Fruit fly (Drosophila melanogaster) ovary, adult (tissue): ENCODE measurements around the gene Fur1.
A peak's percentile ranks its signal among the peaks of the same experiment; 100 is the strongest.

Experiments used
- CG17801 ChIP-seq: fragments of 200-800 bp; optimal IDR thresholded peaks from 2 replicates; lab custom pipeline; 2019; ENCODE audit warnings: missing biosample characterization, mild to moderate bottlenecking, missing genetic modification characterization, moderate library complexity; ENCODE audit not compliant: partially characterized antibody

The Fur1 gene

DNA sequence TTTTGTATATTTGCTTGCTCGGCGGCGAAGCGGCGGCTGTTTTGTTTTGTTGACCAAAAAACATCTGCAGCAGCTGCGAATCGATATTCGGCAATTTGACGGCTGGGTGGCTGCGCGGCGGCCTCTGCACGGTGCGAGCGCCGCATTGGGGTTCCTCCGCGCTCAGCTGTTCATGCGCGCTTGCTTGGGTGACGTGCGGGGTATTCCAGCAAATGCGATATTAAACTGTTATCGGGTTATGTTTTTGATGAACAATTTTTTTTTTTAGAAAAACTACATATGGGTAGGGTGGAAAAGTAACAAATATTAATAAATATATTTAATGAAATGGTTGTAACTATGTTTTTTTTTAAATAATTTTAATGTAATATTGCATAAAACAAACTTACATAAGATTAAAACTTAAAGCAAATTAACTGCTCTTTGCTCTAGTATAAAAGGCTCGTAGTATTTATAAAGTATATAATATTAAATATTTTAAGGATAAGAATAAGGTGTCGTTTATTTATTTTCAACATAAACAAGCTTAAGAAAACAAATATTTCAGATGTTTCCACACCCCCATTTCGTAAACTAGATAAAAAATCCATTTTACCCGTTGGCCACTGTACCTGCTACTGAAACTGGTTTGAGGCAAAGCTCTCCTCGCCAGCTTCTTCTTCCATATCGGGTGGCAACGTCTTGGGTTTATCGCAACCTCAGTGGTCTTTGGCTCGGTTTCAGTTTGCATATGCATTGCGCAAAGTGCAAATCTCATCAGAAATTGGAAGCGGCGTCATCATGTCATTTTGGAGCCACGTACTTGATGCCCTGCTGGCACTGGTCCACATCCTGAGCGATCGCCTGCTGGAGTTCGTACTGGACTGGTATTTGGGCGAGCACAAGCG, 18.2 kb upstream of the Fur1 start, which contains the start of the genes Gnpat and CG5112:
Gene Gnpat (minus strand): TSS at position 159 of the 887 bp plus-strand sequence.
Gene CG5112 (plus strand): TSS at position 683 of the 887 bp plus-strand sequence.
- TF ChIP-seq CG17801 (GFP tag; lab: Kevin White, UChicago), result peak; percentile 54

DNA sequence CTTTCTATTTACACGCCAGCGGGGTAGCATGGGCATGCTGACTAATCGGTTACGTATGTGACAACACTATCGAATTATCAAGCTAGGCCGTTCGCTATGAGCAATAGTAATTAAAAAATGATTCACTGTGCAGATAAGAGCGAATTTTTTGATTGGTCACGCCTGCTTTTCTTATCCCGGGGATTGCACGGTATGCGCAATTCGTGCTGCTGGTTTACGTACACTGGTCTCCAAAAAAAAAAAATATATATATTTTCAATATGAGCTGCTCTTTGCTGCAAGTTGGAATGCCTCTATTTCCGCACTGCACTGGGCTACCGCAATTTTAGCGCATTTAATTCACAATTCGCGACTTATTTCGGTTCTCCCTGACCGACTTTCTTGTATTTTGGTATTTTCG, 17.5 kb upstream of the Fur1 start:
- no peak for TF ChIP-seq CG17801 (GFP tag; lab: Kevin White, UChicago)

DNA sequence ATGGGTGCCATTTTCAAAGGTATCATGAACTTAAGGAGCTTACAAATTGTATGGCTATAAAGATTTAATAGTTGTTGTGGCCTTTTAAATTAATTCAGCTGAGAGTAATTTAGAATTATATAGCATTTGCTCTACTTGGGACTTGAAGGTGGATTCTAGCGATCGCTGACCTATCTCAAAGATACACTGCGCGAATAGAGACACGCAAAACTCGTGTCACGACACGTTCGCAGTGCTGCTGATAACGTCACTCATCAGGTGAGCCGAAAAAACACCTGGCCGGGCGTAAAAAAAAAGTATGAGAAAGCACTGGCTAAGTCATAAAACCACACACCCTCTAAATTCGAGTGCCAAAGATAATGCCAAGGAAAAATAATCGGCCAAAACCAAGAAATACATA, 16.8 kb upstream of the Fur1 start:
- TF ChIP-seq CG17801 (GFP tag; lab: Kevin White, UChicago), result no peak

DNA sequence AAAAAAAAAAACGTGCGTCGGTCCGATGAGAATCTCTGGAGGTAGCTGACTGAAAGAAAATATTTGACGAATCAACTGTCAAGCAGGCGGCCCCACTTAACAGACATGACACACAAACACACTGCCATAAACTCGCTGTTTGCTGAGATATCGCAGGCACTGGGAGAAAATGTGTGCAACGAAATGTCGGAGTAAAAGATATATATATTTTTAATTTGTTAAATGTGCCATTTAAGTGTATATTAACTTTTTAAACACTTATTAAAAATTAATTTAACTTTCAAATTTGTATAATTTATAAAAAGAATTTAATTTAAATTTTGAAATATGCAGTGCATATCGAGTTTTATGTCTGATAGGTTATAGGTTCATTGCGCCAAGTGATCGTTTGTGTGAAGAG, 16.3 kb upstream of the Fur1 start:
- TF ChIP-seq CG17801 (GFP tag; lab: Kevin White, UChicago), result peak; percentile 17

DNA sequence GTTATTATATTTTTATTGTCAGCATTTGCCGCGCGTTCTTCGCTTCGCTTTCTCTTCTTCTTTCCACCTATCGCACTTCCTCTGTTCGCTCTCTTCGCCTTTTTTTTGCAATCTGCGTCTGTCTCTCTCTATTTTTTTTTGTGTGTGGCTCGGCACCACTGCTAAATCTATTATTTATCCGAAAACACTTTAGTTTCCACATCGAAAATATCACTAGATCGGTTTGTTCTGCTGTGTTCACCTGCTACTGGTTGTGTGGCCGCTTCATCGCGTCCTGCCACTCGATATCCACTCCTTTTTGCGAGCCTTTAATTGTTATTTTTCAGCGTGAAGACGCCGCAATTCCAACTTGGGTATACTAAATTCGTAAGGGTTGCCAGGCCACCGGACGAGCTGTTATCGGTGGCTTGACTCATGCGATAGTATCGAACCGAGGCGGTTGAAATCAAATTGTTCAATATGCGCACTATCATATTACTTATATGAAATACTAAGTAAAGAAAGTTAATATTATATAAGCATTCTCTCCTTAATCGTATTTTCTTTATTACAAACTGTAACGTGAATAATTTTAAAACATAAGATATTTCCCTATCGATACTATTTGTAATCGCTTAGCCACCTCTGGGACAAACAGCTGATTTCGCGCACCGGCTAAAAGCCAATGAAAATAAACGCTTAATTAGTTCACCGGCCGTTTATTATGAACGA, 9.8 kb upstream of the Fur1 start, which contains the start of the genes XNP, CG42488 and CG5116:
Gene XNP (minus strand): TSS at position 372 of the 711 bp plus-strand sequence.
Gene CG42488 (plus strand): TSS at position 636 of the 711 bp plus-strand sequence.
Gene CG5116 (plus strand): TSS at position 636 of the 711 bp plus-strand sequence.
- peak; percentile 63 for TF ChIP-seq CG17801 (GFP tag; lab: Kevin White, UChicago)

DNA sequence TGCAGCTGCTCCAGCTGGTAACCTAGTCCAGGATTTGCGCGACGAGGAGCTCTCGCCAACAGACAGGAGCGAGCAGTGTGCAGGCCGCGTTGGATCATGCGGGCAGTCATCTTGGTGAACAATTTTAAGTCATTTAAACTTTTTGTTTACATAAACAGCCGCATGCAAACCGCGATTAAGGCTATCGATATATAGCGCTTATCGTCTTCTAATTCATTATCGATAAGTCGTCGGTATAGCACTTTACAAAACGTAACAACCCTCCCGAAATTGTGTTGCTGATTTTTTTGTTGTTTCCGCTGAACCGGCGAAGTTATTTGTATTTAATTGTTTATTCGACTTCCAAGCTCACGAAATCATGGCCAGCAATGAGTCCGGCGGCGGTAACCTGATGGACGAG, 3.9 kb upstream of the Fur1 start, which contains the start of the genes CG4553 and MED28:
Gene CG4553 (minus strand): TSS at position 172 of the 400 bp plus-strand sequence.
Gene MED28 (plus strand): TSS at position 260 of the 400 bp plus-strand sequence.
- peak; percentile 24 for TF ChIP-seq CG17801 (GFP tag; lab: Kevin White, UChicago)

DNA sequence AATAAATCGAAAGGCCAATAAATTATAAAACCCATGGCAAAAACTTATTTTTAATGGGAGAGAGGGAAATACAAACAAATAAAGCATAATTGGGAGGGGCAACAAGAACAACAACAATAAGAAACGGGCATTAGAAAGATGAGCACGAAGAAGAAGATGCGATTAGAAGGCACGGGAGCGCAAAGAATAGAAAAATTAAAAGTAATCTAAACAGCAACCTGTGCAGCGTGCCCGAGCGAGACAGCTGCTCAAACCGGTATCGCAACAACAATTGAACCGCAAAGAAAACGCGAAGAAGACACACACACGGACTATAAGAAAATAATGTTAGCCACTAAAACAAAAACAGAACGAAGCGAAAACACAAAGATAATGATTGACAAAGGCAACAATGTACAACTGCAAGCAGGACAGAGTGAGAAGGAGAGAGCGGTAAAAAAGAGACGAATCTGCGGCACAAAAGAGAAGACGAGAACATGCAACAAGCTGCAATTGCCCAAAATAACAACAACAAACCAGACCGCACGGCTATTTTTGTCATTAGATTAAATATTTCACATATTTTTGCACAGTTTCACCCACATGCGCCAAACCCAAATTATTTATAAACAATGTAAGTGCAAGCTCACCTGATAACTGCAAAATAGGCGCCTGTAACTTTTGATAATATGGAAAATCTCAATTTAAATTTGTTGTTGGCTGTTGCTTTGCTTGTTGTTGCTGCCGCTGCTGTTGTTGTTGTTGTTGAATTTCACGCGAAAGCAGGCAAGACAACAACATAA, 814 bp downstream of the Fur1 start:
- no peak for TF ChIP-seq CG17801 (GFP tag; lab: Kevin White, UChicago)

DNA sequence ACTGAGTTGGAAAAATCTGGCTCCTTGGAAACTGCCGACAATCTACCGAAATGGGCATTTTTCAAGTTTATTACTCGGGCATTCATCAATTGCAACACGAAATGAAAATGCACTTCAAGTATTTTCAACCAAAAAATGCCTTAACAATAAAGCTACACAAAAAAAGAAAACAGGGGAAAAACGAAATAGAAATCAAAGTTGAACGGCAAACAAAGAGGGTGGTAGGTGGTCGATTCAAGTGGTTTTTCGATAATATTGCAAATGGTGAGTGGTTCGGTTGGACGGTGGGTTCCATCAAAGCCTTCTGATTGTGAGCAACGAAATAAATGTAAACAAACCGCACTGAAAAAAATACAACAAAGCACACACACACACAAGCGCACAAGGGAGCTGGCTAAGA, 6.7 kb downstream of the Fur1 start:
- no peak for TF ChIP-seq CG17801 (GFP tag; lab: Kevin White, UChicago)

DNA sequence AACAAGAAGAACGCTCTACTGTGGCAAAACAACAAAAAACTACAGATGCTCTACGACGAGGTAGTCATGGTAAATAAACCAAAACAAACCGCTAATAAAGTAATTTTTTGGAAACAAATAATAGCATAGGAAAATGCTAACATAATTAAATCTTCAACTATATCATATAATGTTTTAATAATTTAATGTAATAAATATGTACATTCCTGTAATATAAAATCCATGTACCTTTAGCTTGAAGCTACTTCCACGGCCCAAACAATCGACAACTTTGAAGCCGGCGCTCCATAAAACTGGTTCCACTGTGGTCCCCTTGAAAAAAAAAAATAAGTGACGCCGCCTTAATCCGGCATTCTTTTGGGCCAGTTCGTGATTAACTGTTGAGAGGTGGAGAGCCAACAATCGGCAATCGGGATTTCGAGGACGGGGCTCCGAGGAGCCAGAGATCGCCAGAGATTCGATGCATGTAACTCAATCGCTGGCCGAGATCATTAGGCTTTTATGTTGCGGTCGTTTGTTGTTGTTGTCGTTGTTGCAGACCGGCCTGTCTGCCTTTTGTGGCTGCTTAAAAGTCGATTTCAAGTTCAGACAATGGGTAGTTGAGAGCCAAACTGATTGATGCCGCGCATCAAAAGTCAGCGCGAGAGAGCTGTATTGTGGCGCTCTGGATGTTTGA, 10.1 kb downstream of the Fur1 start:
- no peak for TF ChIP-seq CG17801 (GFP tag; lab: Kevin White, UChicago)

DNA sequence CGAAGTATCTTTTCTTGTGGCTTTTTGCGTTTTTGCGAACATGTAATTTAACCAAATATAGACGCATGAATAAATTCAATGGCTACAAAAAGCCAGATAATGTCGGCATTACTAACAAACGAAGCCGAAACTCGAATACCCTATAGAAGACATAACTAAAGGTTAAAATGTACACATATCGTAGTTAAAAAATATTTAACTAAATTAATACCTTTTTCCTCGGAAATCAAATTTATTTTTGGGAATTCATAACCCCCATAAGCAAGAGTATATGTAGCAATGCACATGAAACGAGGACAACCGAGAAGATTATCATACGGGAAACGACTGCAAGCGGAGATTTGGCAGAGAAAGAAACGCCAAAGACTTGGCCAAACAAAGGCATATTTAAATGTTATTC, 11.2 kb downstream of the Fur1 start:
- TF ChIP-seq CG17801 (GFP tag; lab: Kevin White, UChicago), result no peak

DNA sequence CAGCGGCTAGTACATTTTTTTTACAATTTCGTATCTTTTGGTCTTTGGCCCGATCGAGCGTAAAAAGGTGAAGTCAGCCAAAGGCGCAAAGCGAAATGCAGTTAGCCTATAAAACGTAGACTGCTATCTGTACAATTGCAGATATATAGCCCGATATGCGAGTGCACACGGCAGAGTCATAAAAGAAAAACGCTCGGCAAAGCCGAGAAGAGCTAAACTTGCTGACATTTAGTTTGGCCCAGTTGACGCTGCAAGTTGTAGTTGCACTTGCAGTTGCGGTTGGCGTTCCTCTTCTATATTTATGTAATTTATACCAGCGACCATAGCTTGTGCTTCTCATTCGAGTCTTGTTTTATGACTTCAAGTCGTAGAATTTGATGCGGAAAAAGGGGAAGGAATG, 12.2 kb downstream of the Fur1 start:
- no peak for TF ChIP-seq CG17801 (GFP tag; lab: Kevin White, UChicago)

DNA sequence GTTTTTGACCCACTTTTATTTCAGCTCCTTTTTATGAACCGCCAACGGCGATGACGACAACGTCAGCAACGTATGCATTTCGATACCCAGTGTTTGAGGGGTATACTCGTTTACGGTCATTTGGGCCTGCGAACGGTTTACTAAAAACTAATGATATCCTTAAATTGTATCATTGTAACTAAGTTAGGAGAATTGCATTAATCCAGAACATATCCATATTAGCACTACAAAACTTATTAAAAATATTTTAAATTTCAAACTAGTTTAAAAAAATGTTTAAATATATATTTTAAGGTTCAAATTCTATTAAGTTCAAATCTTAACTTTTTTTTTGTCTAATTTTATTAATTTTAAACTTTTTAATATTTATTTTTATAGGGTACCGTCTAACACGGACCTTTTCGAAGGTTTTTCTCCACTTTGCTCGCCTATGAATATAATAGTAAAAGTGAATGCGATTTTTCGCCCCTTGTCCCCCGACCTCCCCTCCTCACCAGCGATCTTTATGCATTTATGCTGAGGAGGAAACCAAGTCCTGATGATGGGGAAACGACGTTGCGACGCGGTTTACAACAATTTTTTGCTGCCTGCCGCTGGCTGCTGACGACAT, 13.6 kb downstream of the Fur1 start:
- TF ChIP-seq CG17801 (GFP tag; lab: Kevin White, UChicago), result no peak

DNA sequence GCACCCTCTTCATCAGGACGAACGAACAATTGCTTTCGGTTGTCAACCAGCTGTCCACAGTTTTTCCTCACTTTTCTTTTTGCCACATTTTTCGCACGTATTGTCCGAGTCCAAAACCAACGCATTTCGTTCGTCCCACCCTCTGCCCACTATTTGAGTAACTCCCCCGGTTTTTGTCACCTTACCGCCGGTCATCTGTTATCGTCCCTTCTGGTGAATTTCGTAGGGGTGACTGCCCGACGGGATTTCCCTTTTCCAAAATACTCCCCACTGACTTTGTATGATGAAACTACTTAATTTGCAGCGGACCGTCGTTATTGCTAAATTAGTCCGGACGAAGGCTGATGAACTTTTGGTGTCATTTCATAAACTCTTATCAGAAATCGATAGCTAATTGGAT, 15.8 kb downstream of the Fur1 start:
- no peak for TF ChIP-seq CG17801 (GFP tag; lab: Kevin White, UChicago)
